Worm (Caenorhabditis elegans) whole organism, L4 larva: Measurements from ENCODE around the gene mig-10.

Experiments used
- ceh-82 ChIP-seq: sonication (generic microtip); optimal IDR thresholded peaks from 2 replicates; lab custom pipeline; 2017; ENCODE audit warnings: missing biosample characterization, missing genetic modification characterization
- cey-2 ChIP-seq: sonication (generic microtip); optimal IDR thresholded peaks from 3 replicates; lab custom pipeline; 2017; ENCODE audit warnings: missing genetic modification characterization, mild to moderate bottlenecking, missing compliant biosample characterization, antibody characterized with exemption, borderline replicate concordance; ENCODE audit not compliant: insufficient read depth
- dmd-8 ChIP-seq: fragments of 200-800 bp; sonication (Bioruptor generic); IDR thresholded peaks from 2 replicates; pipeline ENCODE4 v1.3.6; 2022; ENCODE audit warnings: missing genetic modification characterization, missing compliant biosample characterization
- hlh-30 ChIP-seq: sonication (generic microtip); optimal IDR thresholded peaks from 2 replicates; lab custom pipeline; 2017; ENCODE audit warnings: antibody characterized with exemption, mild to moderate bottlenecking, missing genetic modification characterization, missing compliant biosample characterization; ENCODE audit not compliant: insufficient read depth
- jun-1 ChIP-seq: fragments of 150-350 bp; optimal IDR thresholded peaks from 2 replicates; lab custom pipeline; 2014; ENCODE audit warnings: missing biosample characterization, missing genetic modification reagents, missing genetic modification characterization
- lim-7 ChIP-seq: fragments of 200-800 bp; sonication (Bioruptor generic); IDR thresholded peaks from 2 replicates; pipeline ENCODE4 v1.3.6; 2022; ENCODE audit warnings: missing genetic modification characterization, missing compliant biosample characterization
- nhr-48 ChIP-seq: sonication (generic microtip); optimal IDR thresholded peaks from 2 replicates; lab custom pipeline; 2016; ENCODE audit warnings: mild to moderate bottlenecking, missing genetic modification characterization, missing compliant biosample characterization
- skn-1 ChIP-seq: fragments of 150-350 bp; optimal IDR thresholded peaks from 2 replicates; lab custom pipeline; 2014; ENCODE audit warnings: missing biosample characterization, missing genetic modification characterization
- tra-1 ChIP-seq: fragments of 200-800 bp; sonication (Bioruptor generic); IDR thresholded peaks from 2 replicates; pipeline ENCODE4 v1.3.6; 2022; ENCODE audit warnings: missing genetic modification reagents, missing genetic modification characterization, missing compliant biosample characterization

ce11 chrIII:8245591-8245990 lies 33.3 kb upstream of the mig-10 start, which contains the start of gene C02F5.3:
- TF ChIP-seq skn-1 (no peak), ceh-82 (tag; lab: Kevin White, UChicago) (no peak), hlh-30 (no peak), tra-1 (GFP tag; lab: Robert Waterston, UW) (no peak), cey-2 (tag; lab: Kevin White, UChicago) (no peak), lim-7 (GFP tag; lab: Robert Waterston, UW) (no peak), nhr-48 (tag; lab: Kevin White, UChicago) (no peak), jun-1 (no peak), dmd-8 (GFP tag; lab: Robert Waterston, UW) (no peak)
